Fruit fly (Drosophila melanogaster) whole organism, wandering third instar larva: ENCODE results near the gene CheA86a.

Source experiments
- h ChIP-seq: fragments of 200-800 bp; sonication (Bioruptor generic); optimal IDR thresholded peaks from 3 replicates; lab custom pipeline; 2016; ENCODE audit warnings: missing biosample characterization, mild to moderate bottlenecking, missing genetic modification characterization
- usp ChIP-seq: fragments of >200 bp; optimal IDR thresholded peaks from 2 replicates; lab custom pipeline; 2017; ENCODE audit warnings: missing biosample characterization, missing genetic modification characterization

DNA sequence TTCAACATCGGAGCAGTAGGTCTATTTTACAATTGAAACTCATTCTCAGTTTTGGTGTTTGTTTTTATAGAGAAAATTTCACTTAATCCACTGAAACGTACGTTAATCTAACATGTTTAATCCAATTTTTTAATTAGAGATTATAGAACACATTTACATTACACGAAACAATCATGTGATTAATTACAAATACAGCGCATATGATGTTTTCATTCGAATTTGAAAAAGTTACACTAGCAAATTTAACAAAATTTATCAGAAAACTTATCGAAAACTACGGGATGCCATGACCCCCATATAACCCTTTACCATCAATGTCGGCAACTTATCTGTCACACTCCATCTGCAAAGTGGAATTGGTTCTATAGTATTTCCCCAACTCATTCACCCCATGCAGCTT, at the start of gene CheA86a:
- TF ChIP-seq h (GFP tag; lab: Kevin White, UChicago) (no peak), usp (GFP tag; lab: Kevin White, UChicago) (no peak)
